Worm (Caenorhabditis elegans) whole organism, dauer: ENCODE data around the gene Y26E6A.3.

Experiments used
- unc-62 ChIP-seq: sonication (generic microtip); optimal IDR thresholded peaks from 2 replicates; lab custom pipeline; 2017; ENCODE audit warnings: missing biosample characterization, missing genetic modification reagents, missing genetic modification characterization

Y26E6A.3 gene

DNA sequence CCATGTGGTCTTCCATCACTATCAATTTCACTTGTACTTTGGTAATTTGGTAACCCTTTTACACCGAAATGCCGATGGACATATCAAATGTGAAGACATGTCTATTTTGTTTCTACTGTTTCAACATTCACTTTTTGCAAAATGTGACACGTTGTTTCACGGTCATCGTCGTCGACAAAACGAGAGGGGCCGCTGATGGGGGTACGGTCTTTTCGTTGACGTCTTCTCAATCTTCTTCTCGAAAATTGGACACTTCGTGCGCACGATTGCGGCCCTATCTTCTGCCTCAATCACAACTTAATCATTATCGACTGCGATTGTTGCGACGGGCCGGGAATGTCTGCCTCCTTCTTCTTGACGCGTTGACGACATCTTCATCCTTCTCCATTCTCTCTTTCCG lies 27.0 kb upstream of the Y26E6A.3 start:
- no peak for TF ChIP-seq unc-62 (GFP tag; lab: Kevin White, UChicago)

DNA sequence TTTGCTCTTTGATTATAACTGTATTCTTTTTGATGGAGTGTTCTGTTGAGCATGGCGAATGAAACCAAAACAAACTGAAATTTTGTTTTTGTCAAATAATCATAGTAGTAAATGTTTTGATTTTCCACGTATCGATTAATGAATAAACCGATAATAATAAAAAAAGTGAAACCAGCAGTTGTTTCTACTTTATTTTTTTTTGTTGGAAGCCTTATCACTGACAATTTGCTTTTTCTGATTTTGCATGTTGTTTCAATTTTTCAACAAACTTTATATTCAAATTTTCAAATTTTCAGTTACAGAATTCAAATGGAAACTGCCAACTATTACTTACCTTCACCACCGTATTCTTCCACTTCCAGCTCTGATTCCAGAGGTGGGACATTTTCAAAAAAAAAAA lies 24.8 kb upstream of the Y26E6A.3 start, which contains the start of gene elt-3:
Gene elt-3 (plus strand): TSS at position 301 of the 400 bp plus-strand sequence.
- TF ChIP-seq unc-62 (GFP tag; lab: Kevin White, UChicago) = no peak

- no peak for TF ChIP-seq unc-62 (GFP tag; lab: Kevin White, UChicago)
Observed at ce11 chrX:13929534-13929933, 19.8 kb upstream of the Y26E6A.3 start, which contains the start of gene meg-1. Gene meg-1 (minus strand): TSS chrX:13929634.

DNA sequence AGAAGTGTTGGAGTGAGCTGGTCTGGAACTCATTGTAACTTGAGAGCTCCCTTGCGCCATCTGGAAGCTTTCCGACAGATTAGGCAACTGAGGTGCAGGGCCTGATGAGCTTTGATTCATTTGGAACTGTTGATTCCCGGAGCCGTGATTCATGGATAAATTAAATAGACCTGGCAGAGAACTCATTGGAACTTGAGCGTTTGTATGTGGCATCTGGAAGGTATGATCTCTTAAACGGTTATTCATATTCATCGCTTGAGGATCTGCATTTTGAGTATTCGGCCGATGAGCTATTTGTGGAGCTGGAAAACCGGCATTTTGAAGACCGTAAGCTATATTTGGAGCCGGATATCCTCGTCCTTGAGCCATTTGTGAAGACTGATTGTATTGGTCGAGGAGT lies 18.8 kb upstream of the Y26E6A.3 start:
- no peak for TF ChIP-seq unc-62 (GFP tag; lab: Kevin White, UChicago)

- no peak for TF ChIP-seq unc-62 (GFP tag; lab: Kevin White, UChicago)
Observed at ce11 chrX:13926029-13926428, 16.3 kb upstream of the Y26E6A.3 start, which contains the start of gene meg-2. Gene meg-2 (minus strand): TSS chrX:13926129.

DNA sequence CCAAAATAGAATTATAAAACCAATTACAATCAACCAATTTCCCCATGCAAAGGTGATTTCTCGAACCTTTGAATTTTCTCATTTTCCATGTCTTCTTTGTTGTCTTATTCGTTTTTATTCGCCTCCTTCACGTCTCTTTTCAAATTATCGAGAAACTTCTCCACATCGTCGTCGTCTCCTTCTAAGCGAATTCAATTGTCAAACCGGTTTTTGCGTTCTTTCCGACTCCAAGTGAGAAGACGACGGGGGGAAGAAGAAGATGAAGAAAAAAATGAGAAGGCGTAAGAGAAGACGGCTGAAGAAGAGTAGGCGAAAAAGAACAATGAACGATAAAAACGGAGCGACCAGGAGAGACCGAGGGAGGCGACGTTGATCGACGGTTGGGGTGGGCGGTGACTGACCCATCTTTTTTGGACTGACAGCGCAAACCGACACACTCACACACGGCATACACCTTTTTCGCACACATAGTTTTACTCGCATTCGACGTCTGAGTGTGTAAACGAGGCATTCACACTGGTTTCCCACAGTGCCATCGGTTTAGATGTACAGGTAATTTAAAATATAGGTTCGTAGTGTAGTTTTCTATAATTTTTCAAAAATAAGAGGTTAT lies 10.7 kb upstream of the Y26E6A.3 start:
- no peak for TF ChIP-seq unc-62 (GFP tag; lab: Kevin White, UChicago)

DNA sequence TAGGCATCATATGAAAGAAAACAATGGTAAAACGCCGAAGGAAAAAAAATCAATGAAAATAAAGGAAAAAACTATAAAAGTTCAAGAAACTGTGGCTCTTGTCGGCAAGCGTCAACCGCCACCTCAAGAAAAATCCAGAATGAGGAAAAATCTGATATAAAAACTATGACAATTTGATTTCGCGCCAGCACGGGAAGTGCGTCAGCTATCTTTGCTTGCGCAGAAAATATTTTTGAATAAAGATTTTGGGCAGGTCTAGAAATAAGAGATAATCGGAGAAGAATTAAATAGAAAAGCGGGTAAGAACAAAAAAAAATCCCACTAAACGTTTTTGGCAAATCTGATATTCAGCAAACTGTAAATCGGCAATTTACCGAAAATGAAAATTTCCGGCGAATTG lies 8.4 kb upstream of the Y26E6A.3 start:
- no peak for TF ChIP-seq unc-62 (GFP tag; lab: Kevin White, UChicago)

ce11 chrX:13917121-13917755 lies 7.5 kb upstream of the Y26E6A.3 start, which contains the start of gene ekl-5:
Gene ekl-5 (minus strand): TSS chrX:13917171.
- no peak for TF ChIP-seq unc-62 (GFP tag; lab: Kevin White, UChicago)

ce11 chrX:13914289-13914688 lies 4.5 kb upstream of the Y26E6A.3 start, which contains the start of gene Y26E6A.2:
Gene Y26E6A.2 (minus strand): TSS chrX:13914389.
- TF ChIP-seq unc-62 (GFP tag; lab: Kevin White, UChicago) = no peak

- no peak for TF ChIP-seq unc-62 (GFP tag; lab: Kevin White, UChicago)
Observed at ce11 chrX:13913641-13914040, 3.9 kb upstream of the Y26E6A.3 start.

DNA sequence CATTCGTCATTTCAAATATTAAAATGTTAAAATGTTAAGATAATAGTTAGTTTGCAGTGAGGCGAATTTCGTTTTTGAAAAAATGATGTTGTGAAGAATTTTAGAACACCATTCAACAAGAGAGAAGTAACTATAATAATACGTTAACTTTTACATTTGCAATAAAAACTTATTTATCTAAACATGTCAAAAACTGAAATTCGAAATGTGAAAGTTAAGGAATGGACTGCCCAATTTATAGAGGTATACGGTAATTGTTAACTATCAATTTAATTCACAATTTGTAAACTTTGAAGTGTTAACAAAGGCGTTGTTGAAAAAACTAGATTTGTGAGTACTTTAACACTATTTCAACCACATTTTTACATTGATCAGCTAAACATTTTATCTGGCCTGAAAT lies 6.0 kb downstream of the Y26E6A.3 start:
- no peak for TF ChIP-seq unc-62 (GFP tag; lab: Kevin White, UChicago)

- no peak for TF ChIP-seq unc-62 (GFP tag; lab: Kevin White, UChicago)
Observed at ce11 chrX:13903328-13903727, 6.4 kb downstream of the Y26E6A.3 start, which contains the start of gene sra-39. Gene sra-39 (minus strand): TSS chrX:13903428.

DNA sequence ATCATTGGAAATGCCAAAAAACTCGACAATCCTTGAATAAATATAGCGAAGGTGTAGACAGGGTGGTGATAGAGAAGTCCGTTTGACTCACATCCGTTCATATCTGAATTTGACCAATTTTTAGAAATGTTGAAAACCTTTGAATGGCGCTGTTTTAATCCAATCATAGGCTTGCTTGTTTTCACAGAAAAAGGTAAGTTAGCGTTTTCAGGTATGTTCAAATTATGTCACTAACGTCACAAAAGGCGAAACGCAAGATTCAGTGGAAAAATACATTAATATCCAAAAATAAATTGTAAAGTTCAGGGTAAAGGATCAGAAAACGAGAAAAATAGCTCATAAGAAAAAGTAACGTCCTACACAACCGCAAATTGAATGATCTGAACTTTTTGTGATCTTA lies 9.7 kb downstream of the Y26E6A.3 start, which contains the start of gene sra-38:
Gene sra-38 (minus strand): TSS at position 101 of the 400 bp plus-strand sequence.
- TF ChIP-seq unc-62 (GFP tag; lab: Kevin White, UChicago) = no peak

- no peak for TF ChIP-seq unc-62 (GFP tag; lab: Kevin White, UChicago)
Observed at ce11 chrX:13893256-13893655, 16.5 kb downstream of the Y26E6A.3 start, which contains the start of gene sra-37. Gene sra-37 (minus strand): TSS chrX:13893356.

ce11 chrX:13886195-13886594 lies 23.6 kb downstream of the Y26E6A.3 start:
- no peak for TF ChIP-seq unc-62 (GFP tag; lab: Kevin White, UChicago)

DNA sequence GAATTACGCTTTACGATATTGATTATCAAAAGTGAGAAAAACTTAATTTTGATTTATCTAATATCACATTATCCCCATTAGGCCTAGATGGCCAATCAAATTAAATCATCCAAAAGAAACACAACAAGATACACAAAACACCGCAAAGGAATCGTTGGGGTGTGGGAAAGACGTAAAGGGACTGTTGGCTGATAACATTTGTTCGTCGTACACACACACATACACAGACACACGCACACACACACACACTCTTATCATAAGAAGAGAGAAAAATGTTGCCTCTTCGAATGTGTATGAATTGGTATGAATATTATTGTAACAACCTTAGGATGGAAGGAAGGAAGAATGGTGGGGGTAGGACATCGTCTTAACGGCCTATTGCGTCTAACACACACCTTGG lies 24.6 kb downstream of the Y26E6A.3 start:
- no peak for TF ChIP-seq unc-62 (GFP tag; lab: Kevin White, UChicago)

DNA sequence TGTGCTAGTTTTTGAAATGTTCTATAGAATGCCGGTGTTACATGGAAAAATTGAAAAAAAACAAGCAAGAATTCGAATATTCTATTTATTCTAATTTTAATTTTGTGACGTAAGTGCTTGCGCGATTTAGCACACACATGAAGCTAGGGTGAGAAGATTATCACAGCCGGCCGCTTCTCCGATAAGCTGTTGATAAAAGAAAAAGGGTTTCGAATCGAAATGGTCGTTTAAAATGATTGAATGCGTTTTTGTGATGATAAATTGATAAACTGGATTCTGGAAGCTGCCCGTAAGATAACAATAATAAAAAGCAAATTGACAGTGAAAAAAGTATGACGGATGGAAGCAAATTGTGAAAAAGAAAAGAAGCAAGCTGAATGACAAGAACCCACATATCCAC lies 25.6 kb downstream of the Y26E6A.3 start:
- no peak for TF ChIP-seq unc-62 (GFP tag; lab: Kevin White, UChicago)
